Fruit fly (Drosophila melanogaster) whole organism, adult: ENCODE data around the gene Nhe2.

Experiments used
- CG11617 ChIP-seq: fragments of 200-800 bp; sonication (Bioruptor generic); optimal IDR thresholded peaks from 2 replicates; lab custom pipeline; 2017; ENCODE audit warnings: mild to moderate bottlenecking, missing biosample characterization, missing genetic modification reagents, missing genetic modification characterization
- CG12768 ChIP-seq: fragments of 200-800 bp; sonication (Bioruptor generic); optimal IDR thresholded peaks from 2 replicates; lab custom pipeline; 2017; ENCODE audit warnings: missing biosample characterization, missing genetic modification characterization, mild to moderate bottlenecking, moderate library complexity, missing genetic modification reagents
- CG33017 ChIP-seq: fragments of 200-800 bp; sonication (Bioruptor generic); optimal IDR thresholded peaks from 2 replicates; lab custom pipeline; 2018; ENCODE audit warnings: missing biosample characterization, mild to moderate bottlenecking, missing genetic modification characterization, moderate library complexity
- CG7101 ChIP-seq: fragments of 200-800 bp; sonication (Bioruptor generic); optimal IDR thresholded peaks from 2 replicates; lab custom pipeline; 2018; ENCODE audit warnings: missing biosample characterization, mild to moderate bottlenecking, missing genetic modification characterization, moderate library complexity
- Clk ChIP-seq: fragments of 200-800 bp; sonication (Bioruptor generic); optimal IDR thresholded peaks from 2 replicates; lab custom pipeline; 2017; ENCODE audit warnings: missing biosample characterization, missing genetic modification characterization
- cnc ChIP-seq, 2 experiments: fragments of >200 bp; optimal IDR thresholded peaks; 2 replicates each; lab custom pipeline; 2017
- kay ChIP-seq: fragments of 200-800 bp; sonication (Bioruptor generic); peaks from one replicate; lab custom pipeline; 2016; ENCODE audit warnings: missing biosample characterization, missing genetic modification characterization, borderline replicate concordance
- ovo ChIP-seq: fragments of 200-800 bp; sonication (Bioruptor generic); optimal IDR thresholded peaks from 2 replicates; lab custom pipeline; 2016; ENCODE audit warnings: missing biosample characterization, missing genetic modification characterization
- pad ChIP-seq: fragments of 200-800 bp; sonication (Bioruptor generic); optimal IDR thresholded peaks from 3 replicates; lab custom pipeline; 2017; ENCODE audit warnings: missing biosample characterization, missing genetic modification characterization, mild to moderate bottlenecking, moderate library complexity, missing genetic modification reagents
- tj ChIP-seq: fragments of 200-800 bp; sonication (Bioruptor generic); optimal IDR thresholded peaks from 3 replicates; lab custom pipeline; 2017; ENCODE audit warnings: missing biosample characterization, mild to moderate bottlenecking, missing genetic modification characterization, moderate library complexity

- TF ChIP-seq cnc (optimal IDR thresholded peaks at IDR 0.05; lab: Kevin White, UChicago) (no peak), CG11617 (GFP tag; lab: Kevin White, UChicago) (no peak), tj (GFP tag; lab: Kevin White, UChicago) (no peak), CG7101 (tag; lab: Kevin White, UChicago) (no peak), CG33017 (tag; lab: Kevin White, UChicago) (no peak), Clk (GFP tag; lab: Kevin White, UChicago) (no peak), CG12768 (GFP tag; lab: Kevin White, UChicago) (no peak), ovo (GFP tag; lab: Kevin White, UChicago) (no peak), kay (GFP tag; lab: Kevin White, UChicago) (no peak), pad (no peak)
Observed at dm6 chr2L:21077849-21078248, 26.5 kb upstream of the Nhe2 start.
